Fruit fly (Drosophila melanogaster) whole organism, wandering third instar larva: Measurements from ENCODE around the gene mRpL23.

Experiments
- CrebA ChIP-seq: fragments of 200-800 bp; sonication (Bioruptor generic); optimal IDR thresholded peaks from 2 replicates; lab custom pipeline; 2016; ENCODE audit warnings: missing biosample characterization, mild to moderate bottlenecking, missing genetic modification characterization, borderline replicate concordance
- pan ChIP-seq: fragments of >200 bp; optimal IDR thresholded peaks from 2 replicates; lab custom pipeline; 2017
- psq ChIP-seq: fragments of 200-800 bp; sonication (Bioruptor generic); optimal IDR thresholded peaks from 3 replicates; lab custom pipeline; 2017; ENCODE audit warnings: missing biosample characterization, mild to moderate bottlenecking, missing genetic modification characterization, moderate library complexity

DNA sequence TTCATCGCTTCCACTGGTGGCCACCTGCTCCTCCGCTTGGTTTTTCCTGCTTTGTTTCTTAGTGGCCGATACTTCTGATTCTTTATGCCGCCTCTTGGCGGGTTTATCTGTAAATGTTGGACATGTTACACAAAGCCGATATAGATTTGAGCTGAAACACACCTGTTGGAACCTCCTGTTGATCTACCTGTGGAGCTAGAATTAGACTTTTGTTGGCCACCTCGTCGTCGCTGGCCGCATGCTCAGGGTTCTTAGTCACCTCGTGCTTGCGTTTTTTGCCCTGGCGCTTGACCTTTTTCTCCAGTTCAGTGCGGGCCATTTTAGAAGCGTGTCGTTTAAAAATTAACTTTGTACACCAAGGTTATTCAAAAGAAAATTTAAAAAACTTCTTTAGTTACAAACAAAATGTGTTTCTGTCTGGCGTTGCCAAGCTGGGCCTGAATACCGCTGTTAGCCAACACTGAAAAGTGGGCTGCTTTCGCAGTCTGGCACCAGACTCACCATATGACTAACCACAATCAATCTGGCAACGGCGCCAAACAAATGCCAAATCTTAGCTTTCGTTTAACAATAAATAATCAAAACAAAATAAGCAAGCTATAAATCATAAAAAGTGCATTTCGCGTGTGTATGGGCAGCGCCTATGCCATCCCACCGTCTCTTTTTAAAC is 3.7 kb upstream of the mRpL23 start, which contains the start of the genes CG15877 and Svil:
- TF ChIP-seq pan (lab: Kevin White, UChicago) (no peak), psq (no peak), CrebA (GFP tag; lab: Kevin White, UChicago) (no peak)
